Worm (Caenorhabditis elegans) whole organism, L4 larva: Measurements from ENCODE around the gene sas-5.

Experiments used
- F10B5.3 ChIP-seq: sonication (generic microtip); optimal IDR thresholded peaks from 2 replicates; lab custom pipeline; 2016; ENCODE audit warnings: mild to moderate bottlenecking, missing genetic modification characterization, missing compliant biosample characterization
- dmd-9 ChIP-seq: fragments of 200-800 bp; sonication (Bioruptor generic); IDR thresholded peaks from 2 replicates; pipeline ENCODE4 v1.3.6; 2022; ENCODE audit warnings: missing genetic modification reagents, missing genetic modification characterization, missing compliant biosample characterization
- egl-43 ChIP-seq: fragments of 200-800 bp; sonication (Bioruptor generic); IDR thresholded peaks from 2 replicates; pipeline ENCODE4 v1.3.6; 2022; ENCODE audit warnings: missing genetic modification reagents, missing genetic modification characterization, missing compliant biosample characterization
- fos-1 ChIP-seq: fragments of 150-350 bp; optimal IDR thresholded peaks from 2 replicates; lab custom pipeline; 2014; ENCODE audit warnings: missing biosample characterization, missing genetic modification characterization
- lin-13 ChIP-seq: fragments of 150-350 bp; optimal IDR thresholded peaks from 2 replicates; lab custom pipeline; 2014; ENCODE audit warnings: missing biosample characterization, missing genetic modification reagents, missing genetic modification characterization
- nhr-11 ChIP-seq: fragments of 150-350 bp; optimal IDR thresholded peaks from 2 replicates; lab custom pipeline; 2014; ENCODE audit warnings: missing biosample characterization, missing genetic modification characterization
- nhr-237 ChIP-seq: sonication (generic microtip); optimal IDR thresholded peaks from 2 replicates; lab custom pipeline; 2017; ENCODE audit warnings: missing biosample characterization, missing genetic modification characterization
- nhr-6 ChIP-seq: fragments of 150-350 bp; optimal IDR thresholded peaks from 2 replicates; lab custom pipeline; 2014; ENCODE audit warnings: missing biosample characterization, missing genetic modification characterization
- nhr-76 ChIP-seq: fragments of 150-350 bp; optimal IDR thresholded peaks from 2 replicates; lab custom pipeline; 2014; ENCODE audit warnings: missing biosample characterization, missing genetic modification characterization
- pqm-1 ChIP-seq: sonication (generic microtip); optimal IDR thresholded peaks from 2 replicates; lab custom pipeline; 2017; ENCODE audit warnings: missing biosample characterization, missing genetic modification characterization
- unc-62 ChIP-seq, 3 experiments: fragments of 150-350 bp in 1 of 3; sonication (generic microtip); optimal IDR thresholded peaks in 2 of 3; peaks in 1 of 3; 1 replicate in 1 of 3; 2 replicates in 2 of 3; lab custom pipeline; 2014 to 2017; ENCODE audit warnings: missing biosample characterization in 3 of 3, missing genetic modification characterization in 3 of 3, missing genetic modification reagents in 3 of 3, missing genotype in 1 of 3
- zfp-3 ChIP-seq: fragments of 200-800 bp; sonication (Bioruptor generic); conservative IDR thresholded peaks from 2 replicates; pipeline ENCODE4 v1.3.6; 2022; ENCODE audit warnings: missing genetic modification reagents, missing genetic modification characterization, missing compliant biosample characterization

ce11 chrV:11589433-11589832 lies 21.1 kb upstream of the sas-5 start, which contains the start of gene srx-82:
- TF ChIP-seq lin-13 (GFP tag; lab: Kevin White, UChicago) (no peak), nhr-11 (tag; lab: Kevin White, UChicago) (no peak), nhr-237 (tag; lab: Kevin White, UChicago) (no peak), fos-1 (no peak), nhr-6 (tag; lab: Kevin White, UChicago) (no peak), dmd-9 (GFP tag; lab: Robert Waterston, UW) (no peak), unc-62 (GFP tag; optimal IDR thresholded peaks at IDR 0.05 in 1 of 2; lab: Kevin White, UChicago) (no peak), unc-62 (tag; optimal IDR thresholded peaks at IDR 0.05; lab: Kevin White, UChicago) (no peak), nhr-76 (no peak), zfp-3 (no peak), F10B5.3 (tag; lab: Kevin White, UChicago) (no peak), pqm-1 (tag; lab: Kevin White, UChicago) (no peak), egl-43 (no peak)
